Worm (Caenorhabditis elegans): ENCODE results near the gene F53E2.2.

DNA sequence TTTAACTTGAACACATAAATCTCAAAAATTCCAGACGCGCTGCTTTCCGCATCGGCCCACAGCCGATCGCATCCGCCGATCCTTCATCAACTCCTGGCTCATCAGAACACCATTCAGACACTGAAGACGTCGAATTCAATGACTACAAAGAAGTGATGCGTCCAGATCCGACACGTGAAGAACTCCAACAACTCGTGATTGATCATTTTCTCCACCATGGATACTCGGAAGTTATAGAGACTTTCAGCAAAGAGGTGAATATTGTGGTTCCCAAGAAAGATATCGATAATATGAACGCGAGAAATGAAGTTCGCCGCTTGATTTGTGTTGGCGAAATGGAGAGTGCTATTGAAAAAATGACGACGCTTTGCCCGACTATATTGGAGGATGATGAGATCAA lies 6.0 kb upstream of the F53E2.2 start:
- no peak for TF ChIP-seq lsy-2 (tag; optimal IDR thresholded peaks at IDR 0.05)
- no peak for TF ChIP-seq snpc-4 (tag; optimal IDR thresholded peaks at IDR 0.05)
- TF ChIP-seq sem-2 (GFP tag; optimal IDR thresholded peaks at IDR 0.05): no peak
- TF ChIP-seq cnd-1 (tag; optimal IDR thresholded peaks at IDR 0.05): no peak
- no peak for TF ChIP-seq nhr-237 (tag; optimal IDR thresholded peaks at IDR 0.05)
- no peak for TF ChIP-seq elt-1 (tag; optimal IDR thresholded peaks at IDR 0.05; ENCODE audit: borderline replicate concordance, insufficient read depth)

All from whole organism, mixed stage, embryonic.